Fruit fly (Drosophila melanogaster) whole organism, wandering third instar larva: ENCODE results near the gene CG13999.

Experiments
- CG32264 ChIP-seq: fragments of 200-800 bp; sonication (Bioruptor generic); optimal IDR thresholded peaks from 2 replicates; lab custom pipeline; 2016; ENCODE audit warnings: missing biosample characterization, missing genetic modification characterization
- CG9705 ChIP-seq: fragments of 200-800 bp; sonication (Bioruptor generic); optimal IDR thresholded peaks from 2 replicates; lab custom pipeline; 2018; ENCODE audit warnings: missing biosample characterization, mild to moderate bottlenecking, missing genetic modification characterization
- CrebA ChIP-seq: fragments of 200-800 bp; sonication (Bioruptor generic); optimal IDR thresholded peaks from 2 replicates; lab custom pipeline; 2016; ENCODE audit warnings: missing biosample characterization, mild to moderate bottlenecking, missing genetic modification characterization, borderline replicate concordance
- Dfd ChIP-seq: fragments of >200 bp; optimal IDR thresholded peaks from 2 replicates; lab custom pipeline; 2017; ENCODE audit warnings: missing biosample characterization, missing genetic modification characterization
- Dif ChIP-seq: fragments of 200-275, 200-300 bp; sonication (Bioruptor generic); optimal IDR thresholded peaks from 2 replicates; lab custom pipeline; 2018; ENCODE audit warnings: missing biosample characterization, missing genetic modification characterization; ENCODE audit not compliant: partially characterized antibody
- GATAd ChIP-seq: sonication (Bioruptor generic); optimal IDR thresholded peaks from 2 replicates; lab custom pipeline; 2016; ENCODE audit warnings: missing biosample characterization, missing genetic modification characterization
- Hr78 ChIP-seq: fragments of >200 bp; optimal IDR thresholded peaks from 2 replicates; lab custom pipeline; 2017; ENCODE audit warnings: missing biosample characterization, missing genetic modification characterization
- Hr83 ChIP-seq: fragments of 200-300 bp; sonication (Bioruptor generic); optimal IDR thresholded peaks from 2 replicates; lab custom pipeline; 2016; ENCODE audit warnings: missing biosample characterization, mild to moderate bottlenecking, missing genetic modification characterization, moderate library complexity; ENCODE audit not compliant: poor library complexity, severe bottlenecking
- Jra ChIP-seq: sonication (Bioruptor generic); optimal IDR thresholded peaks from 2 replicates; lab custom pipeline; 2016; ENCODE audit warnings: missing biosample characterization, missing genetic modification characterization
- Mio ChIP-seq: sonication (Bioruptor generic); optimal IDR thresholded peaks from 2 replicates; lab custom pipeline; 2016; ENCODE audit warnings: missing biosample characterization, missing genetic modification characterization
- Myc ChIP-seq: fragments of >200 bp; optimal IDR thresholded peaks from 2 replicates; lab custom pipeline; 2017
- N ChIP-seq: fragments of >200 bp; optimal IDR thresholded peaks from 2 replicates; lab custom pipeline; 2018; ENCODE audit warnings: missing biosample characterization, missing external identifiers, missing genetic modification characterization
- OdsH ChIP-seq: fragments of 200-800 bp; sonication (Bioruptor generic); optimal IDR thresholded peaks from 2 replicates; lab custom pipeline; 2016; ENCODE audit warnings: missing biosample characterization, mild to moderate bottlenecking, missing genetic modification characterization
- Rel ChIP-seq, 2 experiments: fragments of 200-800 bp; sonication (Bioruptor generic) in 1 of 2; optimal IDR thresholded peaks; 2 replicates in 1 of 2; 3 replicates in 1 of 2; lab custom pipeline; 2016 to 2019; ENCODE audit warnings: mild to moderate bottlenecking in 2 of 2, missing biosample characterization in 2 of 2, missing genetic modification characterization in 2 of 2, moderate library complexity in 1 of 2
- Sp1 ChIP-seq: fragments of 200-800 bp; sonication (Bioruptor generic); optimal IDR thresholded peaks from 3 replicates; lab custom pipeline; 2019; ENCODE audit warnings: missing biosample characterization, mild to moderate bottlenecking, missing genetic modification characterization, moderate library complexity
- Vsx2 ChIP-seq: fragments of 200-300, 225-300 bp; sonication (Bioruptor generic); optimal IDR thresholded peaks from 2 replicates; lab custom pipeline; 2018; ENCODE audit warnings: missing biosample characterization, missing genetic modification characterization; ENCODE audit not compliant: partially characterized antibody
- br ChIP-seq: fragments of 200-800 bp; sonication (Bioruptor generic); optimal IDR thresholded peaks from 2 replicates; lab custom pipeline; 2016; ENCODE audit warnings: missing biosample characterization, missing genetic modification characterization
- dl ChIP-seq, 2 experiments: fragments of 175-275, 200-275 bp in 1 of 2; fragments of 200-275 bp in 1 of 2; sonication (Bioruptor generic); optimal IDR thresholded peaks; lab custom pipeline; 2018; ENCODE audit warnings: mild to moderate bottlenecking in 2 of 2, missing biosample characterization in 2 of 2, missing genetic modification characterization in 2 of 2, moderate library complexity in 2 of 2; ENCODE audit not compliant: partially characterized antibody in 2 of 2, insufficient read depth in 1 of 2
- dmrt93B ChIP-seq: fragments of 200-800 bp; sonication (Bioruptor generic); optimal IDR thresholded peaks from 2 replicates; lab custom pipeline; 2018; ENCODE audit warnings: missing biosample characterization, mild to moderate bottlenecking, missing genetic modification characterization
- dsf ChIP-seq: sonication (Bioruptor generic); optimal IDR thresholded peaks from 2 replicates; lab custom pipeline; 2016; ENCODE audit warnings: missing biosample characterization, missing genetic modification characterization, borderline replicate concordance
- foxo ChIP-seq, 2 experiments: fragments of 200-800 bp; sonication (Bioruptor generic); optimal IDR thresholded peaks; 2 replicates in 1 of 2; 3 replicates in 1 of 2; lab custom pipeline; 2016 to 2017; ENCODE audit warnings: missing biosample characterization in 2 of 2, missing genetic modification characterization in 2 of 2
- fru ChIP-seq: fragments of 200-800 bp; sonication (Bioruptor generic); optimal IDR thresholded peaks from 3 replicates; lab custom pipeline; 2016; ENCODE audit warnings: missing biosample characterization, mild to moderate bottlenecking, missing genetic modification characterization
- h ChIP-seq: fragments of 200-800 bp; sonication (Bioruptor generic); optimal IDR thresholded peaks from 3 replicates; lab custom pipeline; 2016; ENCODE audit warnings: missing biosample characterization, mild to moderate bottlenecking, missing genetic modification characterization
- jim ChIP-seq: fragments of 175-275, 200-325 bp; sonication (Bioruptor generic); optimal IDR thresholded peaks from 2 replicates; lab custom pipeline; 2016; ENCODE audit warnings: missing biosample characterization, mild to moderate bottlenecking, missing genetic modification characterization
- lola ChIP-seq: fragments of >200 bp; optimal IDR thresholded peaks from 2 replicates; lab custom pipeline; 2017; ENCODE audit warnings: missing biosample characterization, missing genetic modification characterization
- pan ChIP-seq: fragments of >200 bp; optimal IDR thresholded peaks from 2 replicates; lab custom pipeline; 2017
- psq ChIP-seq: fragments of 200-800 bp; sonication (Bioruptor generic); optimal IDR thresholded peaks from 3 replicates; lab custom pipeline; 2017; ENCODE audit warnings: missing biosample characterization, mild to moderate bottlenecking, missing genetic modification characterization, moderate library complexity
- rgr ChIP-seq: fragments of 200-800 bp; sonication (Bioruptor generic); optimal IDR thresholded peaks from 3 replicates; lab custom pipeline; 2016; ENCODE audit warnings: missing biosample characterization, mild to moderate bottlenecking, missing genetic modification characterization
- sage ChIP-seq: fragments of 200-800 bp; sonication (Bioruptor generic); optimal IDR thresholded peaks from 2 replicates; lab custom pipeline; 2016; ENCODE audit warnings: missing biosample characterization, mild to moderate bottlenecking, missing genetic modification characterization
- sv ChIP-seq: fragments of 200-800 bp; sonication (Bioruptor generic); optimal IDR thresholded peaks from 3 replicates; lab custom pipeline; 2016; ENCODE audit warnings: missing biosample characterization, missing genetic modification characterization
- tai ChIP-seq: sonication (Bioruptor generic); optimal IDR thresholded peaks from 2 replicates; lab custom pipeline; 2016; ENCODE audit warnings: missing biosample characterization, missing genetic modification characterization
- usp ChIP-seq: fragments of >200 bp; optimal IDR thresholded peaks from 2 replicates; lab custom pipeline; 2017; ENCODE audit warnings: missing biosample characterization, missing genetic modification characterization

The CG13999 gene

DNA sequence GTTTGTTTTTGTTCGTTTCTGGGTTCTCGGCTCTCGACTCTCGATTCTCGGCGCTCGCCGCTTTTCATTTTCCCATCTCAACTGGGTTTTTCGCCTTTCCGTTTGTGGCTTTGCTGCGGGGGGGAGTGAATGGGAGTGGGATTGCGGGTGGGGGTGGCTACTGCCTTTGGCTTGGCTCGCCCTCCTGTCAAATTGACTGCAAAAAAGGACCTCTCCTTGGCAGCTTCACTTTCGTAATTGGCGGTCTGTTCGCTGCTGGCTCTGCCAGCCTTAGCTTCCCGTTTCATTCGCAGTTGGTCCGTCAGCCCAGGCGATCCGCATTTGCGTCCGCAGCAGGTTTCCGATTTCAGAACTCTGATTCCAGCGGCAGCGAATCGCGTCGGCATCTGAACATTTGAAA lies 30.6 kb downstream of the CG13999 start, which contains the start of gene dsf:
TSS of gene dsf (plus strand) at position 301 of the 400 bp plus-strand sequence.
- TF ChIP-seq Rel (GFP tag; optimal IDR thresholded peaks at IDR 0.05; lab: Kevin White, UChicago): no peak
- TF ChIP-seq Rel (tag; optimal IDR thresholded peaks at IDR 0.05; lab: Kevin White, UChicago): no peak
- TF ChIP-seq N: no peak
- no peak for TF ChIP-seq OdsH (GFP tag; lab: Kevin White, UChicago)
- TF ChIP-seq sage: no peak
- no peak for TF ChIP-seq Vsx2
- TF ChIP-seq CG9705: no peak
- TF ChIP-seq fru (GFP tag; lab: Kevin White, UChicago): no peak
- no peak for TF ChIP-seq Hr78 (GFP tag; lab: Kevin White, UChicago)
- TF ChIP-seq GATAd (GFP tag; lab: Kevin White, UChicago): no peak
- TF ChIP-seq Jra (GFP tag; lab: Kevin White, UChicago): no peak

DNA sequence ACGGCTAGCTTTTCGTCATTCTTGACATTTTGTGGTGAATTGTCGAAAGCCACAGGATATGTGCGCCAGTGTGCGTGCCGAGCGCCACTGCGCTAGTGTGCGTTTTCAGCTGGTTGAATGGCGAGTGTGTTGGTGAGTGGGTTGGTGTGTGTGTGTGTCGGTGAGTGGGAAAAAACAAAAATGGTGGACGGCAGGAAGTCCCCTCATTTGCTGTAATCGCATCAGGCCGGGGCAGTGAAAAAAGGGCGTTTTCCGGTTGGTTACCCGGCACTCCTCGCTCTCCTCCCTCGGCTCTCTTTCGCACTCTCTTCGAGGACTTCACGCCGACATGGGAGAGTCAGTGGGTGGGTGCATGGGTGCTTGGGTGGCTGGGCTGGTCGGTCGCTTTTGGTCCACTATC lies 31.1 kb downstream of the CG13999 start:
- TF ChIP-seq Dif (GFP tag; lab: Kevin White, UChicago) (no peak), h (GFP tag; lab: Kevin White, UChicago) (no peak), Dfd (no peak), psq (no peak), CrebA (GFP tag; lab: Kevin White, UChicago) (no peak), Jra (GFP tag; lab: Kevin White, UChicago) (no peak), lola (GFP tag; lab: Kevin White, UChicago) (no peak), Hr78 (GFP tag; lab: Kevin White, UChicago) (no peak), pan (no peak), CG9705 (no peak), usp (no peak), br (no peak)

DNA sequence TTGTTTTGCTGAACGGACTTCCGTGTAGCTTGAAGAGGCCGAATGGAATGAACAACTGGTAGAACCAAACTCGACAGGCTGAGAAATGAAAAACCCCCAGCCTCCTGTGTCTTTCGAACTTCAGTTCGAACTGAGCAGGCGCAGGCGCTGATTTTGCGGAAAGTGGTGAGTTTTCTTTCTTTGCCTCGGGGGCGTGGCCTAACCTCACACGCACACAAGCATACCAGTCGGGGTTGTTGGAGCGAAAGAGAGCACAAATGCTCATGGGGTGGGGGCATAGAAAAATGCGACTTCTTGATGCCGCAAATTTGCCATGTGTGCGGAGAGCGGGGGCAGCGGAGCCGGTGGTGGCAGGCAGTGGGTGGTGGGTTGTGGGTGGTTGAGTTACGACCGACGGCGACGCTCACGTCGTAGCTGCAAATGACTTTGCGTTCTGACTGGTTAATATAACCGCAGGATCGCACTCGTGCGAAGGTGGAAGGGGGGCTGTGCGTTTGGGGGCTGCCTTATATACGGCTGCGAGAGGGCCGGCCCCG lies 32.6 kb downstream of the CG13999 start, which contains the start of gene CG9016:
TSS of gene CG9016 (minus strand) at position 51 of the 536 bp plus-strand sequence.
- TF ChIP-seq Jra (GFP tag; lab: Kevin White, UChicago) (no peak), Dif (GFP tag; lab: Kevin White, UChicago) (peak; percentile 21)

dm6 chr2L:5910189-5910588 lies 46.1 kb downstream of the CG13999 start, which contains the start of gene CG14000:
TSS of gene CG14000 (minus strand) at chr2L:5910289.
- TF ChIP-seq Myc (lab: Kevin White, UChicago) (no peak), Hr83 (GFP tag; lab: Kevin White, UChicago) (no peak), CG32264 (GFP tag; lab: Kevin White, UChicago) (no peak), foxo (GFP tag; optimal IDR thresholded peaks at IDR 0.05; lab: Kevin White, UChicago) (no peak), CG9705 (no peak), sage (no peak), sv (GFP tag; lab: Kevin White, UChicago) (no peak), Vsx2 (no peak), Hr78 (GFP tag; lab: Kevin White, UChicago) (no peak), dmrt93B (GFP tag; lab: Kevin White, UChicago) (no peak), Mio (GFP tag; lab: Kevin White, UChicago) (no peak), tai (GFP tag; lab: Kevin White, UChicago) (no peak), jim (GFP tag; lab: Kevin White, UChicago) (no peak), pan (no peak), Sp1 (GFP tag; lab: Kevin White, UChicago) (no peak), dsf (GFP tag; lab: Kevin White, UChicago) (no peak), Dif (GFP tag; lab: Kevin White, UChicago) (no peak), rgr (GFP tag; lab: Kevin White, UChicago) (no peak), dl (GFP tag; optimal IDR thresholded peaks at IDR 0.05; lab: Kevin White, UChicago; ENCODE audit: insufficient read depth in 1 of 2, partially characterized antibody in 2 of 2) (no peak)
